Fruit fly (Drosophila melanogaster): ENCODE results near the gene CG6576.

CG6576 gene

dm6 chr3L:8772998-8773684 is 17.4 kb downstream of the CG6576 start (continued):
- TF ChIP-seq CG31365 (tag; optimal IDR thresholded peaks at IDR 0.05): no peak
- peak; percentile 36 for TF ChIP-seq CG13123 (GFP tag; optimal IDR thresholded peaks at IDR 0.05)
- peak; percentile 62 for TF ChIP-seq jing (GFP tag; optimal IDR thresholded peaks at IDR 0.05)
- no peak for TF ChIP-seq kay (GFP tag; optimal IDR thresholded peaks at IDR 0.05)
- TF ChIP-seq CG3281 (GFP tag; optimal IDR thresholded peaks at IDR 0.05): no peak
- TF ChIP-seq row (GFP tag; IDR thresholded peaks at IDR 0.05): peak; percentile 83
- peak; percentile 70 for TF ChIP-seq Nf-YB (GFP tag; optimal IDR thresholded peaks at IDR 0.05)
- TF ChIP-seq zfh2 (GFP tag; optimal IDR thresholded peaks at IDR 0.05): no peak
- TF ChIP-seq CG6654 (GFP tag; optimal IDR thresholded peaks at IDR 0.05): peak; percentile 25
- no peak for TF ChIP-seq nerfin-2 (GFP tag; IDR thresholded peaks at IDR 0.05; ENCODE audit: partially characterized antibody)
- TF ChIP-seq cato (GFP tag; optimal IDR thresholded peaks at IDR 0.05; ENCODE audit: borderline replicate concordance): peak; percentile 60
- peak; percentile 60 for TF ChIP-seq bcd (GFP tag; optimal IDR thresholded peaks at IDR 0.05)
- TF ChIP-seq CG7556 (GFP tag; optimal IDR thresholded peaks at IDR 0.05): peak; percentile 75
- TF ChIP-seq slou (GFP tag; optimal IDR thresholded peaks at IDR 0.05): no peak
- no peak for TF ChIP-seq CG11696 (GFP tag; IDR thresholded peaks at IDR 0.05)
- peak; percentile 40 for TF ChIP-seq Hr3 (GFP tag; optimal IDR thresholded peaks at IDR 0.05)
- peak; percentile 56 for TF ChIP-seq E2f1 (GFP tag; IDR thresholded peaks at IDR 0.05)
- peak; percentile 43 for TF ChIP-seq B-H1 (GFP tag; IDR thresholded peaks at IDR 0.05)
- TF ChIP-seq Nf-YC (tag; optimal IDR thresholded peaks at IDR 0.05): peak; percentile 43
- TF ChIP-seq Spps (tag; optimal IDR thresholded peaks at IDR 0.05): peak; percentile 80
- 0 out of 2 replicates have a peak, but pooled peaks have one; percentile 36 for TF ChIP-seq slbo (GFP tag; IDR thresholded peaks at IDR 0.05)
- TF ChIP-seq maf-S (GFP tag; optimal IDR thresholded peaks at IDR 0.05): peak; percentile 51
- no peak for TF ChIP-seq Max (GFP tag; optimal IDR thresholded peaks at IDR 0.05)
- TF ChIP-seq mam (GFP tag; optimal IDR thresholded peaks at IDR 0.05): no peak
- no peak for TF ChIP-seq Dip2 (GFP tag; IDR thresholded peaks at IDR 0.05)
- no peak for TF ChIP-seq rib (GFP tag; IDR thresholded peaks at IDR 0.05)
- peak; percentile 47; the same call in 1 of the 2 replicates for TF ChIP-seq sim (GFP tag; IDR thresholded peaks at IDR 0.05)
- peak; percentile 14 for TF ChIP-seq CG10543 (GFP tag; optimal IDR thresholded peaks at IDR 0.05)
- peak in 1 of 2 experiments; percentile 85 for TF ChIP-seq Hr51 (GFP tag; optimal IDR thresholded peaks at IDR 0.05)
- peak; percentile 85 for TF ChIP-seq CG10979 (tag; optimal IDR thresholded peaks at IDR 0.05)
- TF ChIP-seq lbe (GFP tag; optimal IDR thresholded peaks at IDR 0.05): no peak
- TF ChIP-seq CG6813 (GFP tag; optimal IDR thresholded peaks at IDR 0.05): peak; percentile 15
- TF ChIP-seq Lhr (GFP tag; optimal IDR thresholded peaks at IDR 0.05): peak; percentile 39
- TF ChIP-seq HHEX (GFP tag; optimal IDR thresholded peaks at IDR 0.05): peak; percentile 8
- peak; percentile 68 for TF ChIP-seq CG32767 (GFP tag; IDR thresholded peaks at IDR 0.05)
- TF ChIP-seq ttk (GFP tag; IDR thresholded peaks at IDR 0.05): peak; percentile 62
- no peak for TF ChIP-seq her (GFP tag; optimal IDR thresholded peaks at IDR 0.05)
- TF ChIP-seq cas (GFP tag; IDR thresholded peaks at IDR 0.05): no peak
- peak; percentile 57; the same call in 1 of the 2 replicates for TF ChIP-seq sisA (GFP tag; IDR thresholded peaks at IDR 0.05)
- TF ChIP-seq fd64A (GFP tag; optimal IDR thresholded peaks at IDR 0.05): no peak
- TF ChIP-seq gem (tag; optimal IDR thresholded peaks at IDR 0.05): peak; percentile 86
- no peak for TF ChIP-seq ems (GFP tag; optimal IDR thresholded peaks at IDR 0.05)
- no peak for TF ChIP-seq CG2129 (GFP tag; IDR thresholded peaks at IDR 0.05; ENCODE audit: partially characterized antibody)
- peak; percentile 62 for TF ChIP-seq CG6254 (GFP tag; optimal IDR thresholded peaks at IDR 0.05)
- no peak for TF ChIP-seq Poxn (GFP tag; IDR thresholded peaks at IDR 0.05)
- TF ChIP-seq gcm (GFP tag; optimal IDR thresholded peaks at IDR 0.05): peak; percentile 79
- TF ChIP-seq CG18011 (GFP tag; optimal IDR thresholded peaks at IDR 0.05): peak; percentile 2
- peak; percentile 30 for TF ChIP-seq dm (GFP tag; optimal IDR thresholded peaks at IDR 0.05)
- peak; percentile 23 for TF ChIP-seq pnt (GFP tag; optimal IDR thresholded peaks at IDR 0.05)
- TF ChIP-seq HLH54F (GFP tag; optimal IDR thresholded peaks at IDR 0.05): no peak
